Fruit fly (Drosophila melanogaster) Kc167 (cell line): ENCODE measurements around the gene Sfp26Ad.

Experiments used
- Myc ChIP-seq: fragments of >200 bp; optimal IDR thresholded peaks from 2 replicates; lab custom pipeline; 2017; ENCODE audit warnings: missing external identifiers
- Sin3A ChIP-seq: fragments of >200 bp; optimal IDR thresholded peaks from 2 replicates; lab custom pipeline; 2018; ENCODE audit warnings: missing external identifiers
- h ChIP-seq: fragments of >200 bp; optimal IDR thresholded peaks from 3 replicates; lab custom pipeline; 2018; ENCODE audit warnings: missing external identifiers
- insv ChIP-seq: fragments of >200 bp; optimal IDR thresholded peaks from 3 replicates; lab custom pipeline; 2018; ENCODE audit warnings: missing external identifiers
- psq ChIP-seq: fragments of >200 bp; optimal IDR thresholded peaks from 2 replicates; lab custom pipeline; 2017; ENCODE audit warnings: missing external identifiers
- ttk ChIP-seq: sonication (Bioruptor generic); optimal IDR thresholded peaks from 2 replicates; lab custom pipeline; 2017; ENCODE audit warnings: missing external identifiers

Gene Sfp26Ad

DNA sequence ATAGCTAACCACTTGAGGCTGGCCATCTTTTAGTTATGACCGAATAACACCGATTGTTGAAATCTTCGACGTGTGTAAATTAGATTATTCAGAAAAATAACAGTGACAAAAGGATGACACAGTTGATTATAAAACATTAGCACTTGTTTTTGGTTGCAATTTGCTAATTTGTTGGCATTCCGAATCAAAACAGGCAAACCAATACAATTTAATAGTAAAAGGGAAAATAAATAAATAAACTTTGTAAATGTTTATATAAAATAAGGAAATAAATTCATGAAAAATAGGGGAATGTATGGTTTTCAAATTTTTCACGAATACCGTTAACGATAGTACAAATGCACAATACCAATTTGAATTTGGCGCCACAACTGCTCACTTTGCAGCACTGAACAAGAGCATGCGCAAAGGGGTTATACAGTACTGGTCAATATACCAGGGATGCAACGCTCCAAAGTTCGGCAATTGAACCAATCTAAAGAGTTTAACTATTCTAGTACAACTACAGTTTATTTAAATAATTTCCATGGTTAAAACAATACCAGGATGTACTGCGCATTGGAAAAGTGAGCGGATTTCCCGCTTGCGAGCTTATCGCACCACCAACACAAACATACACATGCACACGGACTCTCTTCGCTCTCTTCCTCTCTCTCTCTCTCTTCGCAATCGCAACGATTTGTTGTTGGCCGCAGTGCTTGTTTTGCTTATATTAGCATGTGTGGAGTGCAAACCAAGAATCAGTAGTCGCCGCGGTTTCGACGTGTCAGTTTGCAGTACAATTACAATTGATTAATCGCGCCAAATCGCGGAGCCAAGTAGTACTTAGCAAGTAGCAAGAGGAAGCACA lies at the start of gene Sfp26Ad, which contains the start of gene Gpdh1:
TSS of gene Sfp26Ad (minus strand) at position 76 of the 850 bp plus-strand sequence.
TSS of gene Gpdh1 (plus strand) at position 415 of the 850 bp plus-strand sequence.
- TF ChIP-seq psq (lab: Kevin White, UChicago) (no peak), insv (lab: Kevin White, UChicago) (no peak), h (no peak)

DNA sequence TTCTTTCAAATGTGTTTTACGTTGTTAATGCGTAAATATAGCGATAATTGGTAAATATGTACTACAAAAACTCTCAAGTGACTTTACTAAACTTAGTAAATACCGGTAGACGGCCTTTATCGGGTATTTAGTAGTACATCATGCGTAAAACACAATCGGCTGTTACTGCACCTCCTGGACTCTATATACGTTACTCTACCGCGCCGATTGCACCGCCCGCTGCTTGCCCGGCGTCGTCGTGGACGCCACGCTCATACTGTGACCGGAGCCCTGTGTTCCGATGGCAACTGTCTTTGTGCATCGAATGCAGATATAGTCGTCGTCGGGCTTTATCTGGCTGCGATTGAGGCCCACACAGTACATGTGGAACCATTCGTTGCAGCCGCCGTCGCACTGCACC lies 47.3 kb upstream of the Sfp26Ad start:
- no peak for TF ChIP-seq h
- no peak for TF ChIP-seq insv (lab: Kevin White, UChicago)
- no peak for TF ChIP-seq psq (lab: Kevin White, UChicago)
- TF ChIP-seq Myc (lab: Kevin White, UChicago), result no peak
- TF ChIP-seq ttk (lab: Kevin White, UChicago), result no peak
- no peak for TF ChIP-seq Sin3A (lab: Kevin White, UChicago)

DNA sequence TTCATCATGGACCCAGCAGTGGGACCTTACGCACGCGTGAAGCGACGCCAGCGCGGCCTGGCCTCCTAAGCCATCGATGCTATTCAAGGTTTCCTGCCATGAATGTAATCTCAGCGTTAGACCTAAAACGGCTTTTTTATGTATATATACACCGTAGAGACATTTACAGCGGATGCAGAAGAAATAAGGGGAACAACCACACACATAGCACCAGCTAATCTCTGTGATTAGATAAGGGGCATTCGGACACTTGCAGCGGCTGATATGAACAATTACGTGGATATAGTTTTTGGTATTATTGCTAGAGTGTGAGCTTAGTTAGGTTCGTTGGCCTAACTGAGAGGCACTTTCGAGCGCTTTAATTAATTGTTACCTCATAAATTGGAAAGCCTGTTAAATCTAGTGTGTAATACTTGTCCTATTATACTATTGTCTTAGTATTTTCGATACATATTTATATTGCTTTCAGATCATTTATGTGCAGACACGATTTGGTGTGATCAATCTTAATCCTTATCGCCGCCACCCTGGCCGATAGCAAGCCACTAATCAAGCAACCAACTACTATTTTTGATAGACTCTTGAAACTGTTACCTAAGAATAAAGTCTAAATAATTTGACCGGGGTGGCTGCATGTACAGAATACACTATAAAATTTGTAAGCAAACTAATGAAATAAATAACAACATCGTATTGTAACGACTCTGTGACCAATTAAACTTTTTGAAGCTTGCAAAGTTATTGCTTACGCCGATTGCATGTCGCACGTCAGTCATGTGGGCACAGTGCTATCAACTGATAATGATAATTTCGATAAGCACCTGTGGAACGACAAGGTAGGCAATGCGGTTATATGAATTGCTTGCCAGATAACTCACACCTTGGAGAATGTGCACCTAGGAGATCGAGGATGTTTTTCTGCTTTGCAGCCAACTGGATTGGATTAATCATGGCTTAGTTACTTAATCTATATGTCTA lies 45.3 kb upstream of the Sfp26Ad start:
- TF ChIP-seq ttk (lab: Kevin White, UChicago) (no peak), Sin3A (lab: Kevin White, UChicago) (no peak), insv (lab: Kevin White, UChicago) (no peak), h (no peak), psq (lab: Kevin White, UChicago) (no peak), Myc (lab: Kevin White, UChicago) (no peak)

- no peak for TF ChIP-seq h
- TF ChIP-seq Sin3A (lab: Kevin White, UChicago), result no peak
- no peak for TF ChIP-seq insv (lab: Kevin White, UChicago)
- no peak for TF ChIP-seq ttk (lab: Kevin White, UChicago)
- no peak for TF ChIP-seq Myc (lab: Kevin White, UChicago)
- no peak for TF ChIP-seq psq (lab: Kevin White, UChicago)
These were observed 43.8 kb upstream of the Sfp26Ad start for dm6 chr2L:5986940-5987339.

DNA sequence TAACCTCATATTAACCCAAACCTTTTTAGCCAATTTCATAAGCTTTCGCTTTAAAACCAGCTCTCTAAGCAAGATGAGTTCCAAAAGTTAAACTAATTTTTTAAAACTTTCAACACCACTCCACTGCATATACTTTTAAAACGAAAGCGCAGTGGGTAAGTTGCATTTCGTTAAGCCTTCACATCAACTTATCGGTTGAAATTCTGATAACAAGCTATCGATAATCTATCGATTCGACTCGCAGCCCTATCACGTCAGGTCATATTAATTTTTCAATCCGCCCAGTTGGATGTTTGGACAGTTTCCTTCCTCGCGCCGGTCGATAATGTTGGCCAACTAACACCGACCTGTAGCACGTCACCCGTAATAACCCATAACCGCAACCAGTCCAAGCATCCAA lies 43.0 kb upstream of the Sfp26Ad start, which contains the start of gene ifc:
TSS of gene ifc (plus strand) at position 255 of the 400 bp plus-strand sequence.
- TF ChIP-seq insv (lab: Kevin White, UChicago) (no peak), Sin3A (lab: Kevin White, UChicago) (no peak), h (no peak), psq (lab: Kevin White, UChicago) (no peak), Myc (lab: Kevin White, UChicago) (no peak), ttk (lab: Kevin White, UChicago) (no peak)

DNA sequence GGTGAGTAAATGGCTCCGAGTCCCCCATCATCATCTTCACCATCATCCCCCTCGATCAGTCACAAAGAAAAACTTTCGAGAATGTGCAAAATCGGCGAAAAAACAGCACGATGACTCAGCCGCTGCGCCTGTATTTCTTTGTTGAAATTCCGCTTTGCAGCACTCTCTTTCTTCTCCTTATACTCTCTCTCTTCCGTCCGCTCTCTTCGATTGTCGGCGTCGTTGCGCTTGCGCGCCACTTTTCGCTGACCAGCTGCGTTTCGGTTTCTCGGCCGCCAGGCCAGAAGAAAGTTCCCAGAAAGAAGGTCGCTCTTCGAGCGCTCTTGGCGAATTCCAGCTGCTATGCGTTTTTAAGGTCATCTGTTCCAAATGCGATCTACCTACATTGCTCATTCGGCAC lies 40.1 kb upstream of the Sfp26Ad start:
- TF ChIP-seq ttk (lab: Kevin White, UChicago) (no peak), Sin3A (lab: Kevin White, UChicago) (no peak), insv (lab: Kevin White, UChicago) (no peak), Myc (lab: Kevin White, UChicago) (no peak)

DNA sequence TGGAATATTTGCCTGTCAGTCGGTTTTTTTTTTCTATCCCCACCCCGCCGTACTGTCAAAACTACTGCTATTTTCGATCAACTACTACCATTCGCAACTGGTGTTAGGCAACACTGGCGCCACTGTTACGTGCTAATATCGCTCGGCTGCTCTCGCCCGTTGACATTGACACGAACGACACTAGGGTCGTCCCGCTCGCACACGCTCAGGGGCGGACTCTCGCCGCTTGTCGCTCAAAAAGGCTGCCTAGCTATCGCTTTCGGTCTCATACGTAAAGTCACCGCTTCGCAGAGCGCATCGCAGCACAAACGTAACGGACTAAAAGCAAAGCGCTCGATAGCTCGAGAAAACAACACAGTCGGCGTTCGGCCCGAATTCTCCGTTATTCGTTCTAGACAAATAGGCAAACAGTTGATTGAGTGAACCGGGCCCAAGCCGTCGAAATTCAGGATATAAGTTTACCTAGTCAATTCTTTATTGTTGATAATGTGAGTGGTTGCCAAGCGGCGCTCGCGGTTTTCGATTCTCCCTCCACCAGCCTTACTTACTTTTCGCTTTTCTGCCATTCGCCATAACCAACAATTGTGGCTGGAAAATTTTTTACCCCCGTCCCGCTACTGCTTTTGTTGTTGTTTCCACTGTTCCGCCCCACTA lies 39.4 kb upstream of the Sfp26Ad start:
- TF ChIP-seq Myc (lab: Kevin White, UChicago) (no peak), insv (lab: Kevin White, UChicago) (no peak), psq (lab: Kevin White, UChicago) (no peak), Sin3A (lab: Kevin White, UChicago) (no peak), ttk (lab: Kevin White, UChicago) (no peak), h (no peak)

- TF ChIP-seq h, result no peak
These were observed 38.6 kb upstream of the Sfp26Ad start, which contains the start of gene eIF4A for dm6 chr2L:5981433-5982333. TSS of gene eIF4A (plus strand) at chr2L:5981764.

- TF ChIP-seq insv (lab: Kevin White, UChicago) (no peak), Sin3A (lab: Kevin White, UChicago) (no peak), ttk (lab: Kevin White, UChicago) (no peak), psq (lab: Kevin White, UChicago) (no peak), Myc (lab: Kevin White, UChicago) (no peak), h (no peak)
These were observed 37.8 kb upstream of the Sfp26Ad start, which contains the start of gene chic for dm6 chr2L:5980862-5981432. TSS of gene chic (minus strand) at chr2L:5981018.
